Fruit fly (Drosophila melanogaster) whole organism, wandering third instar larva: ENCODE data around the gene CG11327.

Experiments used
- Abd-B ChIP-seq: fragments of >200 bp; optimal IDR thresholded peaks from 2 replicates; lab custom pipeline; 2017; ENCODE audit warnings: missing biosample characterization, missing genetic modification characterization
- CG32264 ChIP-seq: fragments of 200-800 bp; sonication (Bioruptor generic); optimal IDR thresholded peaks from 2 replicates; lab custom pipeline; 2016; ENCODE audit warnings: missing biosample characterization, missing genetic modification characterization
- CG9705 ChIP-seq: fragments of 200-800 bp; sonication (Bioruptor generic); optimal IDR thresholded peaks from 2 replicates; lab custom pipeline; 2018; ENCODE audit warnings: missing biosample characterization, mild to moderate bottlenecking, missing genetic modification characterization
- CrebA ChIP-seq: fragments of 200-800 bp; sonication (Bioruptor generic); optimal IDR thresholded peaks from 2 replicates; lab custom pipeline; 2016; ENCODE audit warnings: missing biosample characterization, mild to moderate bottlenecking, missing genetic modification characterization, borderline replicate concordance
- Dfd ChIP-seq: fragments of >200 bp; optimal IDR thresholded peaks from 2 replicates; lab custom pipeline; 2017; ENCODE audit warnings: missing biosample characterization, missing genetic modification characterization
- Dif ChIP-seq: fragments of 200-275, 200-300 bp; sonication (Bioruptor generic); optimal IDR thresholded peaks from 2 replicates; lab custom pipeline; 2018; ENCODE audit warnings: missing biosample characterization, missing genetic modification characterization; ENCODE audit not compliant: partially characterized antibody
- GATAd ChIP-seq: sonication (Bioruptor generic); optimal IDR thresholded peaks from 2 replicates; lab custom pipeline; 2016; ENCODE audit warnings: missing biosample characterization, missing genetic modification characterization
- HLH106 ChIP-seq: fragments of 200-800 bp; optimal IDR thresholded peaks from 3 replicates; lab custom pipeline; 2019; ENCODE audit warnings: missing biosample characterization, mild to moderate bottlenecking, missing genetic modification characterization, moderate library complexity
- Hnf4 ChIP-seq: fragments of 200-800 bp; sonication (Bioruptor generic); optimal IDR thresholded peaks from 2 replicates; lab custom pipeline; 2016; ENCODE audit warnings: missing biosample characterization, mild to moderate bottlenecking, missing genetic modification characterization
- Hr78 ChIP-seq: fragments of >200 bp; optimal IDR thresholded peaks from 2 replicates; lab custom pipeline; 2017; ENCODE audit warnings: missing biosample characterization, missing genetic modification characterization
- Hr83 ChIP-seq: fragments of 200-300 bp; sonication (Bioruptor generic); optimal IDR thresholded peaks from 2 replicates; lab custom pipeline; 2016; ENCODE audit warnings: missing biosample characterization, mild to moderate bottlenecking, missing genetic modification characterization, moderate library complexity; ENCODE audit not compliant: poor library complexity, severe bottlenecking
- Jra ChIP-seq: sonication (Bioruptor generic); optimal IDR thresholded peaks from 2 replicates; lab custom pipeline; 2016; ENCODE audit warnings: missing biosample characterization, missing genetic modification characterization
- Mio ChIP-seq: sonication (Bioruptor generic); optimal IDR thresholded peaks from 2 replicates; lab custom pipeline; 2016; ENCODE audit warnings: missing biosample characterization, missing genetic modification characterization
- Myc ChIP-seq: fragments of >200 bp; optimal IDR thresholded peaks from 2 replicates; lab custom pipeline; 2017
- N ChIP-seq: fragments of >200 bp; optimal IDR thresholded peaks from 2 replicates; lab custom pipeline; 2018; ENCODE audit warnings: missing biosample characterization, missing external identifiers, missing genetic modification characterization
- OdsH ChIP-seq: fragments of 200-800 bp; sonication (Bioruptor generic); optimal IDR thresholded peaks from 2 replicates; lab custom pipeline; 2016; ENCODE audit warnings: missing biosample characterization, mild to moderate bottlenecking, missing genetic modification characterization
- Rel ChIP-seq, 2 experiments: fragments of 200-800 bp; sonication (Bioruptor generic) in 1 of 2; optimal IDR thresholded peaks; 2 replicates in 1 of 2; 3 replicates in 1 of 2; lab custom pipeline; 2016 to 2019; ENCODE audit warnings: mild to moderate bottlenecking in 2 of 2, missing biosample characterization in 2 of 2, missing genetic modification characterization in 2 of 2, moderate library complexity in 1 of 2
- Sp1 ChIP-seq: fragments of 200-800 bp; sonication (Bioruptor generic); optimal IDR thresholded peaks from 3 replicates; lab custom pipeline; 2019; ENCODE audit warnings: missing biosample characterization, mild to moderate bottlenecking, missing genetic modification characterization, moderate library complexity
- Vsx2 ChIP-seq: fragments of 200-300, 225-300 bp; sonication (Bioruptor generic); optimal IDR thresholded peaks from 2 replicates; lab custom pipeline; 2018; ENCODE audit warnings: missing biosample characterization, missing genetic modification characterization; ENCODE audit not compliant: partially characterized antibody
- br ChIP-seq: fragments of 200-800 bp; sonication (Bioruptor generic); optimal IDR thresholded peaks from 2 replicates; lab custom pipeline; 2016; ENCODE audit warnings: missing biosample characterization, missing genetic modification characterization
- brk ChIP-seq: fragments of 200-800 bp; sonication (Bioruptor generic); optimal IDR thresholded peaks from 2 replicates; lab custom pipeline; 2016; ENCODE audit warnings: missing biosample characterization, mild to moderate bottlenecking, missing genetic modification characterization
- dl ChIP-seq, 2 experiments: fragments of 175-275, 200-275 bp in 1 of 2; fragments of 200-275 bp in 1 of 2; sonication (Bioruptor generic); optimal IDR thresholded peaks; lab custom pipeline; 2018; ENCODE audit warnings: mild to moderate bottlenecking in 2 of 2, missing biosample characterization in 2 of 2, missing genetic modification characterization in 2 of 2, moderate library complexity in 2 of 2; ENCODE audit not compliant: partially characterized antibody in 2 of 2, insufficient read depth in 1 of 2
- dmrt93B ChIP-seq: fragments of 200-800 bp; sonication (Bioruptor generic); optimal IDR thresholded peaks from 2 replicates; lab custom pipeline; 2018; ENCODE audit warnings: missing biosample characterization, mild to moderate bottlenecking, missing genetic modification characterization
- dsf ChIP-seq: sonication (Bioruptor generic); optimal IDR thresholded peaks from 2 replicates; lab custom pipeline; 2016; ENCODE audit warnings: missing biosample characterization, missing genetic modification characterization, borderline replicate concordance
- ey ChIP-seq: fragments of 200-800 bp; sonication (Bioruptor generic); optimal IDR thresholded peaks from 2 replicates; lab custom pipeline; 2016; ENCODE audit warnings: missing biosample characterization, missing genetic modification characterization
- foxo ChIP-seq, 2 experiments: fragments of 200-800 bp; sonication (Bioruptor generic); optimal IDR thresholded peaks; 2 replicates in 1 of 2; 3 replicates in 1 of 2; lab custom pipeline; 2016 to 2017; ENCODE audit warnings: missing biosample characterization in 2 of 2, missing genetic modification characterization in 2 of 2
- fru ChIP-seq: fragments of 200-800 bp; sonication (Bioruptor generic); optimal IDR thresholded peaks from 3 replicates; lab custom pipeline; 2016; ENCODE audit warnings: missing biosample characterization, mild to moderate bottlenecking, missing genetic modification characterization
- h ChIP-seq: fragments of 200-800 bp; sonication (Bioruptor generic); optimal IDR thresholded peaks from 3 replicates; lab custom pipeline; 2016; ENCODE audit warnings: missing biosample characterization, mild to moderate bottlenecking, missing genetic modification characterization
- jim ChIP-seq: fragments of 175-275, 200-325 bp; sonication (Bioruptor generic); optimal IDR thresholded peaks from 2 replicates; lab custom pipeline; 2016; ENCODE audit warnings: missing biosample characterization, mild to moderate bottlenecking, missing genetic modification characterization
- lola ChIP-seq: fragments of >200 bp; optimal IDR thresholded peaks from 2 replicates; lab custom pipeline; 2017; ENCODE audit warnings: missing biosample characterization, missing genetic modification characterization
- pan ChIP-seq: fragments of >200 bp; optimal IDR thresholded peaks from 2 replicates; lab custom pipeline; 2017
- psq ChIP-seq: fragments of 200-800 bp; sonication (Bioruptor generic); optimal IDR thresholded peaks from 3 replicates; lab custom pipeline; 2017; ENCODE audit warnings: missing biosample characterization, mild to moderate bottlenecking, missing genetic modification characterization, moderate library complexity
- rgr ChIP-seq: fragments of 200-800 bp; sonication (Bioruptor generic); optimal IDR thresholded peaks from 3 replicates; lab custom pipeline; 2016; ENCODE audit warnings: missing biosample characterization, mild to moderate bottlenecking, missing genetic modification characterization
- sage ChIP-seq: fragments of 200-800 bp; sonication (Bioruptor generic); optimal IDR thresholded peaks from 2 replicates; lab custom pipeline; 2016; ENCODE audit warnings: missing biosample characterization, mild to moderate bottlenecking, missing genetic modification characterization
- sv ChIP-seq: fragments of 200-800 bp; sonication (Bioruptor generic); optimal IDR thresholded peaks from 3 replicates; lab custom pipeline; 2016; ENCODE audit warnings: missing biosample characterization, missing genetic modification characterization
- tai ChIP-seq: sonication (Bioruptor generic); optimal IDR thresholded peaks from 2 replicates; lab custom pipeline; 2016; ENCODE audit warnings: missing biosample characterization, missing genetic modification characterization
- usp ChIP-seq: fragments of >200 bp; optimal IDR thresholded peaks from 2 replicates; lab custom pipeline; 2017; ENCODE audit warnings: missing biosample characterization, missing genetic modification characterization
- woc ChIP-seq: sonication (Bioruptor generic); optimal IDR thresholded peaks from 2 replicates; lab custom pipeline; 2016; ENCODE audit warnings: missing biosample characterization, mild to moderate bottlenecking, missing genetic modification characterization

CG11327 gene

dm6 chr2L:6673211-6674012 lies 13.1 kb downstream of the CG11327 start, which contains the start of gene Spn27A (continued):
- TF ChIP-seq Hr83 (GFP tag; lab: Kevin White, UChicago) (peak; percentile 15), rgr (GFP tag; lab: Kevin White, UChicago) (peak; percentile 71), sv (GFP tag; lab: Kevin White, UChicago) (peak; percentile 13), OdsH (GFP tag; lab: Kevin White, UChicago) (peak; percentile 72), lola (GFP tag; lab: Kevin White, UChicago) (no peak)

- TF ChIP-seq br (no peak), jim (GFP tag; lab: Kevin White, UChicago) (no peak), rgr (GFP tag; lab: Kevin White, UChicago) (no peak), Rel (GFP tag; optimal IDR thresholded peaks at IDR 0.05; lab: Kevin White, UChicago) (no peak), Rel (tag; optimal IDR thresholded peaks at IDR 0.05; lab: Kevin White, UChicago) (no peak), Abd-B (GFP tag; lab: Kevin White, UChicago) (no peak), psq (GFP tag; lab: Kevin White, UChicago) (no peak), woc (GFP tag; lab: Kevin White, UChicago) (no peak), fru (GFP tag; lab: Kevin White, UChicago) (no peak), dl (GFP tag; optimal IDR thresholded peaks at IDR 0.05; lab: Kevin White, UChicago; ENCODE audit: insufficient read depth in 1 of 2, partially characterized antibody in 2 of 2) (no peak)
Measured at dm6 chr2L:6671409-6671808, 15.1 kb downstream of the CG11327 start.

- TF ChIP-seq dl (GFP tag; optimal IDR thresholded peaks at IDR 0.05; lab: Kevin White, UChicago; ENCODE audit: insufficient read depth in 1 of 2, partially characterized antibody in 2 of 2) = no peak
- peak; percentile 27 for TF ChIP-seq Sp1
- no peak for TF ChIP-seq CrebA
- peak; percentile 18 for TF ChIP-seq br
- no peak for TF ChIP-seq Jra
- no peak for TF ChIP-seq sage
- no peak for TF ChIP-seq Hnf4 (GFP tag; lab: Kevin White, UChicago)
- peak; percentile 55 for TF ChIP-seq Hr83 (GFP tag; lab: Kevin White, UChicago)
- peak; percentile 53 for TF ChIP-seq Myc (lab: Kevin White, UChicago)
- no peak for TF ChIP-seq Dfd (GFP tag; lab: Kevin White, UChicago)
- TF ChIP-seq dmrt93B (GFP tag; lab: Kevin White, UChicago) = no peak
- TF ChIP-seq lola (GFP tag; lab: Kevin White, UChicago) = no peak
- TF ChIP-seq brk = no peak
- no peak for TF ChIP-seq Abd-B (GFP tag; lab: Kevin White, UChicago)
- TF ChIP-seq sv (GFP tag; lab: Kevin White, UChicago) = no peak
- peak; percentile 29 for TF ChIP-seq ey
- TF ChIP-seq jim (GFP tag; lab: Kevin White, UChicago) = no peak
- peak; percentile 51 for TF ChIP-seq HLH106 (tag; lab: Kevin White, UChicago)
- peak; percentile 36 for TF ChIP-seq psq (GFP tag; lab: Kevin White, UChicago)
- no peak for TF ChIP-seq N (GFP tag; lab: Kevin White, UChicago)
- no peak for TF ChIP-seq Rel (GFP tag; optimal IDR thresholded peaks at IDR 0.05; lab: Kevin White, UChicago)
- TF ChIP-seq Rel (tag; optimal IDR thresholded peaks at IDR 0.05; lab: Kevin White, UChicago) = peak; percentile 29
- peak; percentile 70 for TF ChIP-seq Dif (GFP tag; lab: Kevin White, UChicago)
- no peak for TF ChIP-seq CG32264 (GFP tag; lab: Kevin White, UChicago)
- peak; percentile 52 for TF ChIP-seq OdsH (GFP tag; lab: Kevin White, UChicago)
- TF ChIP-seq Mio = no peak
- peak; percentile 64 for TF ChIP-seq h
- TF ChIP-seq rgr (GFP tag; lab: Kevin White, UChicago) = peak; percentile 35
- TF ChIP-seq pan (lab: Kevin White, UChicago) = no peak
- TF ChIP-seq CG9705 (GFP tag; lab: Kevin White, UChicago) = peak; percentile 4
- TF ChIP-seq tai (GFP tag; lab: Kevin White, UChicago) = no peak
- no peak for TF ChIP-seq Hr78 (GFP tag; lab: Kevin White, UChicago)
- TF ChIP-seq usp (GFP tag; lab: Kevin White, UChicago) = no peak
- TF ChIP-seq dsf (GFP tag; lab: Kevin White, UChicago) = no peak
- no peak for TF ChIP-seq Vsx2 (GFP tag; lab: Kevin White, UChicago)
- peak in 1 of 2 experiments; percentile 56 for TF ChIP-seq foxo (GFP tag; optimal IDR thresholded peaks at IDR 0.05; lab: Kevin White, UChicago)
- no peak for TF ChIP-seq woc (GFP tag; lab: Kevin White, UChicago)
- TF ChIP-seq GATAd (GFP tag; lab: Kevin White, UChicago) = no peak
- TF ChIP-seq fru (GFP tag; lab: Kevin White, UChicago) = peak; percentile 58
- TF ChIP-seq, all 38 proteins: peak for 15
Measured at dm6 chr2L:6667719-6668325, 18.7 kb downstream of the CG11327 start, which contains the start of gene Galt. TSS of gene Galt (minus strand) at chr2L:6668033.
